Worm (Caenorhabditis elegans): ENCODE measurements around the gene F22F4.9.
A peak's percentile ranks its signal among the peaks of the same experiment; 100 is the strongest.

F22F4.9 gene

DNA sequence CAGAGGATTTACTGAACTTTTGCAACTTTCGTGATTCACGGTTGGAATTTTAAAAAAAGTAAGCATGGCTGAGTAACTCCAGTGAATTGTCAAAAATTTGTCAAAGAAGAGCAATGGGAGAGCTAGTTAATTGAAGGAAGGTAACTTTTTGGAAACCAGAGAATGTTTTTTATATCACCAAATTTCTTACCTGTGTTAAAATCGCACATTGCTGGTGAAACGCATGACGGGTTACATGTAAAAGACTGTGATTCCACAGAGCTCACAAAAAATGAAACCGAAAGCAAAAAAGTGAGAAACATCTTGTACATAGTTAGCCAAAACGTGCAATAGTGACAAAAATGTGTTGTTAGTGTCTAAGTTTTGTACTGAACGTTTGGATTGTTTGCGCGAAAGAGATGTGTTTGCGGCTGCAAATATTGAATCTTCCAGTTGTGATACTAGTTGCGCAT, at the start of gene F22F4.9:
F22F4.9 (minus strand) TSS at position 402 of the 452 bp plus-strand sequence.
- TF ChIP-seq B0310.2 (tag; optimal IDR thresholded peaks at IDR 0.05), result no peak
- TF ChIP-seq hmg-4 (GFP tag; optimal IDR thresholded peaks at IDR 0.05), result no peak
- no peak for TF ChIP-seq ceh-36 (tag; optimal IDR thresholded peaks at IDR 0.05)
- no peak for TF ChIP-seq hnd-1 (tag; optimal IDR thresholded peaks at IDR 0.05)
- no peak for TF ChIP-seq tra-4 (tag; optimal IDR thresholded peaks at IDR 0.05)
- no peak for TF ChIP-seq ets-7 (tag; optimal IDR thresholded peaks at IDR 0.05)
- TF ChIP-seq aly-1 (tag; optimal IDR thresholded peaks at IDR 0.05), result no peak
- no peak for TF ChIP-seq sea-1 (GFP tag; conservative IDR thresholded peaks at IDR 0.05)
- no peak for TF ChIP-seq ama-1 (optimal IDR thresholded peaks at IDR 0.05)
- TF ChIP-seq hmbx-1 (tag; optimal IDR thresholded peaks at IDR 0.05), result no peak
- no peak for TF ChIP-seq pes-1 (GFP tag; IDR thresholded peaks at IDR 0.05)

- TF ChIP-seq flt-1 (GFP tag; IDR thresholded peaks at IDR 0.05) (no peak), sea-1 (GFP tag; conservative IDR thresholded peaks at IDR 0.05) (no peak), ets-7 (tag; optimal IDR thresholded peaks at IDR 0.05) (no peak), hnd-1 (tag; optimal IDR thresholded peaks at IDR 0.05) (no peak)
Observed at ce11 chrX:6048508-6048907, 49.2 kb upstream of the F22F4.9 start, which contains the start of gene pak-1. TSS of gene pak-1 (minus strand) at chrX:6048608.

- TF ChIP-seq hmg-4 (GFP tag; optimal IDR thresholded peaks at IDR 0.05) (no peak), tra-4 (tag; optimal IDR thresholded peaks at IDR 0.05) (no peak), sea-1 (GFP tag; conservative IDR thresholded peaks at IDR 0.05) (no peak), aly-1 (tag; optimal IDR thresholded peaks at IDR 0.05) (no peak), pes-1 (GFP tag; IDR thresholded peaks at IDR 0.05) (no peak), F13C5.2 (tag; optimal IDR thresholded peaks at IDR 0.05) (no peak), B0310.2 (tag; optimal IDR thresholded peaks at IDR 0.05) (no peak), ama-1 (optimal IDR thresholded peaks at IDR 0.05) (no peak), scrt-1 (GFP tag; IDR thresholded peaks at IDR 0.05) (no peak), hnd-1 (tag; optimal IDR thresholded peaks at IDR 0.05) (no peak), flt-1 (GFP tag; IDR thresholded peaks at IDR 0.05) (no peak), ceh-13 (GFP tag; optimal IDR thresholded peaks at IDR 0.05) (no peak), ceh-36 (tag; optimal IDR thresholded peaks at IDR 0.05) (no peak), tbx-37 (GFP tag; conservative IDR thresholded peaks at IDR 0.05) (no peak)
Observed at ce11 chrX:6043283-6043682, 44.0 kb upstream of the F22F4.9 start.

ce11 chrX:6041995-6042481, 42.7 kb upstream of the F22F4.9 start:
- no peak for TF ChIP-seq hmg-4 (GFP tag; optimal IDR thresholded peaks at IDR 0.05)
- no peak for TF ChIP-seq ets-7 (tag; optimal IDR thresholded peaks at IDR 0.05)
- no peak for TF ChIP-seq B0310.2 (tag; optimal IDR thresholded peaks at IDR 0.05)
- no peak for TF ChIP-seq ceh-13 (GFP tag; optimal IDR thresholded peaks at IDR 0.05)
- no peak for TF ChIP-seq flt-1 (GFP tag; IDR thresholded peaks at IDR 0.05)
- TF ChIP-seq ama-1 (optimal IDR thresholded peaks at IDR 0.05), result no peak
- TF ChIP-seq scrt-1 (GFP tag; IDR thresholded peaks at IDR 0.05), result no peak
- TF ChIP-seq hnd-1 (tag; optimal IDR thresholded peaks at IDR 0.05), result no peak
- no peak for TF ChIP-seq tbx-11 (GFP tag; IDR thresholded peaks at IDR 0.05)
- TF ChIP-seq sea-1 (GFP tag; conservative IDR thresholded peaks at IDR 0.05), result no peak

ce11 chrX:6041094-6041441, 41.8 kb upstream of the F22F4.9 start:
- TF ChIP-seq hmbx-1 (tag; optimal IDR thresholded peaks at IDR 0.05) (no peak), tbx-37 (GFP tag; conservative IDR thresholded peaks at IDR 0.05) (no peak), hmg-4 (GFP tag; optimal IDR thresholded peaks at IDR 0.05) (no peak), B0310.2 (tag; optimal IDR thresholded peaks at IDR 0.05) (no peak), flt-1 (GFP tag; IDR thresholded peaks at IDR 0.05) (no peak), F13C5.2 (tag; optimal IDR thresholded peaks at IDR 0.05) (no peak), pes-1 (GFP tag; IDR thresholded peaks at IDR 0.05) (no peak), sea-1 (GFP tag; conservative IDR thresholded peaks at IDR 0.05) (no peak), ets-7 (tag; optimal IDR thresholded peaks at IDR 0.05) (no peak), scrt-1 (GFP tag; IDR thresholded peaks at IDR 0.05) (no peak), tbx-11 (GFP tag; IDR thresholded peaks at IDR 0.05) (no peak), tra-4 (tag; optimal IDR thresholded peaks at IDR 0.05) (no peak), ceh-13 (GFP tag; optimal IDR thresholded peaks at IDR 0.05) (no peak), hnd-1 (tag; optimal IDR thresholded peaks at IDR 0.05) (no peak)

- TF ChIP-seq hmg-4 (GFP tag; optimal IDR thresholded peaks at IDR 0.05), result peak; percentile 56
- TF ChIP-seq scrt-1 (GFP tag; IDR thresholded peaks at IDR 0.05), result no peak
Observed at ce11 chrX:6040435-6041093, 41.3 kb upstream of the F22F4.9 start.

DNA sequence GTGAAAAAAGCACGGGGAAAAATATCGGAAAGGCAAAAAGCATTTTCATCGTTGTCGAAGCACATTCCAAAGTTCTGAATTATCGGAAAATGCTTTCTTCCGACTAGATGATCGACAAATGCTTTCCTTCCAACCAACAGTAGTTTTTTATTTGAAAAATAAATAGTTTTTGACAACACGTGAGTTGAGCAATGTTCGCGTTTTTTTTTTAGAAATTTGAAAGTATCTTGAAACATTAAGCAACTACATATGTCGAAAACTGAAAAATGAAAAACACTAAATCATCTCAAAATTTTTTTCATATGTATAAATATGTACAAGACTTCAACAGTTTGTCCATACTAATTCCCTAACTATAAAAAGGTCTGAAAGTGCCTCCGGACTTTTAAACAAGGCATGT, 40.2 kb upstream of the F22F4.9 start, which contains the start of gene hsp-25:
hsp-25 (minus strand) TSS at position 101 of the 400 bp plus-strand sequence.
- no peak for TF ChIP-seq aly-1 (tag; optimal IDR thresholded peaks at IDR 0.05)
- TF ChIP-seq hnd-1 (tag; optimal IDR thresholded peaks at IDR 0.05), result no peak
- TF ChIP-seq F13C5.2 (tag; optimal IDR thresholded peaks at IDR 0.05), result no peak
- no peak for TF ChIP-seq ets-7 (tag; optimal IDR thresholded peaks at IDR 0.05)
- TF ChIP-seq scrt-1 (GFP tag; IDR thresholded peaks at IDR 0.05), result no peak
- TF ChIP-seq ceh-13 (GFP tag; optimal IDR thresholded peaks at IDR 0.05), result no peak
- no peak for TF ChIP-seq hmbx-1 (tag; optimal IDR thresholded peaks at IDR 0.05)
- no peak for TF ChIP-seq flt-1 (GFP tag; IDR thresholded peaks at IDR 0.05)
- no peak for TF ChIP-seq ceh-36 (tag; optimal IDR thresholded peaks at IDR 0.05)

- TF ChIP-seq ceh-36 (tag; optimal IDR thresholded peaks at IDR 0.05), result no peak
- TF ChIP-seq F13C5.2 (tag; optimal IDR thresholded peaks at IDR 0.05), result no peak
- no peak for TF ChIP-seq sea-1 (GFP tag; conservative IDR thresholded peaks at IDR 0.05)
- TF ChIP-seq ama-1 (optimal IDR thresholded peaks at IDR 0.05), result no peak
- no peak for TF ChIP-seq aly-1 (tag; optimal IDR thresholded peaks at IDR 0.05)
- no peak for TF ChIP-seq tbx-37 (GFP tag; conservative IDR thresholded peaks at IDR 0.05)
- TF ChIP-seq hmbx-1 (tag; optimal IDR thresholded peaks at IDR 0.05), result no peak
- TF ChIP-seq tbx-11 (GFP tag; IDR thresholded peaks at IDR 0.05), result no peak
- TF ChIP-seq hnd-1 (tag; optimal IDR thresholded peaks at IDR 0.05), result no peak
- TF ChIP-seq pes-1 (GFP tag; IDR thresholded peaks at IDR 0.05), result no peak
- no peak for TF ChIP-seq scrt-1 (GFP tag; IDR thresholded peaks at IDR 0.05)
- TF ChIP-seq ceh-13 (GFP tag; optimal IDR thresholded peaks at IDR 0.05), result no peak
- TF ChIP-seq ets-7 (tag; optimal IDR thresholded peaks at IDR 0.05), result no peak
- TF ChIP-seq tra-4 (tag; optimal IDR thresholded peaks at IDR 0.05), result no peak
- TF ChIP-seq hmg-4 (GFP tag; optimal IDR thresholded peaks at IDR 0.05), result no peak
Observed at ce11 chrX:6031169-6031568, 31.9 kb upstream of the F22F4.9 start, which contains the start of gene ipp-5. TSS of gene ipp-5 (plus strand) at chrX:6031469.
